Fruit fly (Drosophila melanogaster) whole organism, embryonic: ENCODE results near the gene Sodq.

Source experiments
- Bteb2 ChIP-seq: fragments of 200-800 bp; sonication (Bioruptor generic); optimal IDR thresholded peaks from 2 replicates; lab custom pipeline; 2016; ENCODE audit warnings: missing biosample characterization, missing genetic modification characterization
- C15 ChIP-seq: fragments of 200-800 bp; sonication (Bioruptor generic); IDR thresholded peaks from 3 replicates; pipeline ENCODE4 v1.3.6; 2022; ENCODE audit warnings: missing biosample characterization, missing genetic modification characterization
- CG10147 ChIP-seq: fragments of 200-800 bp; sonication (Bioruptor generic); optimal IDR thresholded peaks from 2 replicates; lab custom pipeline; 2019; ENCODE audit warnings: missing biosample characterization, mild to moderate bottlenecking, missing genetic modification characterization, moderate library complexity
- CG11398 ChIP-seq: fragments of 200-800 bp; sonication (Bioruptor generic); optimal IDR thresholded peaks from 2 replicates; lab custom pipeline; 2016; ENCODE audit warnings: missing biosample characterization, missing genetic modification characterization
- CG14667 ChIP-seq: fragments of 200-800 bp; sonication (Bioruptor generic); IDR thresholded peaks from 2 replicates; pipeline ENCODE4 v1.3.6; 2022; ENCODE audit warnings: missing biosample characterization, missing genetic modification characterization
- CG15011 ChIP-seq: fragments of 200-800 bp; sonication (Bioruptor generic); optimal IDR thresholded peaks from 3 replicates; lab custom pipeline; 2018; ENCODE audit warnings: missing biosample characterization, mild to moderate bottlenecking, missing genetic modification characterization
- CG17385 ChIP-seq: fragments of 200-800 bp; sonication (Bioruptor generic); optimal IDR thresholded peaks from 3 replicates; lab custom pipeline; 2018; ENCODE audit warnings: missing biosample characterization, mild to moderate bottlenecking, missing genetic modification characterization
- CG2678 ChIP-seq: fragments of 200-800 bp; sonication (Bioruptor generic); optimal IDR thresholded peaks from 3 replicates; lab custom pipeline; 2019; ENCODE audit warnings: missing biosample characterization, mild to moderate bottlenecking, missing genetic modification characterization, moderate library complexity
- CG2712 ChIP-seq: fragments of 200-800 bp; optimal IDR thresholded peaks from 3 replicates; lab custom pipeline; 2019; ENCODE audit warnings: missing biosample characterization, mild to moderate bottlenecking, missing genetic modification characterization, moderate library complexity
- CG31441 ChIP-seq: fragments of 200-800 bp; sonication (Bioruptor generic); IDR thresholded peaks from 2 replicates; pipeline ENCODE4 v1.3.6; 2022; ENCODE audit warnings: missing biosample characterization, missing genetic modification characterization
- CG3838 ChIP-seq: fragments of 200-800 bp; sonication (Bioruptor generic); optimal IDR thresholded peaks from 3 replicates; lab custom pipeline; 2016; ENCODE audit warnings: missing biosample characterization, missing genetic modification characterization
- CG4328 ChIP-seq: fragments of 200-800 bp; sonication (Bioruptor generic); optimal IDR thresholded peaks from 3 replicates; lab custom pipeline; 2017; ENCODE audit warnings: missing biosample characterization, missing genetic modification reagents, missing genetic modification characterization
- CG4617 ChIP-seq: fragments of 200-800 bp; sonication (Bioruptor generic); optimal IDR thresholded peaks from 3 replicates; lab custom pipeline; 2016; ENCODE audit warnings: missing biosample characterization, missing genetic modification characterization, borderline replicate concordance
- CG6175 ChIP-seq: fragments of 200-800 bp; sonication (Bioruptor generic); IDR thresholded peaks from 3 replicates; pipeline ENCODE4 v1.3.6; 2022; ENCODE audit warnings: missing biosample characterization, missing genetic modification characterization
- CG6654 ChIP-seq: fragments of 200-800 bp; sonication (Bioruptor generic); optimal IDR thresholded peaks from 2 replicates; lab custom pipeline; 2017; ENCODE audit warnings: missing biosample characterization, mild to moderate bottlenecking, missing genetic modification characterization
- CG6683 ChIP-seq: fragments of 200-800 bp; sonication (Bioruptor generic); optimal IDR thresholded peaks from 2 replicates; lab custom pipeline; 2017; ENCODE audit warnings: missing biosample characterization, mild to moderate bottlenecking, missing genetic modification characterization, missing genetic modification reagents
- CG6689 ChIP-seq: fragments of 200-800 bp; sonication (Bioruptor generic); IDR thresholded peaks from 2 replicates; pipeline ENCODE4 v1.3.6; 2022; ENCODE audit warnings: missing biosample characterization, missing genetic modification characterization
- CG6791 ChIP-seq: fragments of 200-800 bp; sonication (Bioruptor generic); IDR thresholded peaks from 3 replicates; pipeline ENCODE4 v1.3.6; 2022; ENCODE audit warnings: missing biosample characterization, missing genetic modification characterization; ENCODE audit not compliant: partially characterized antibody
- CG6813 ChIP-seq: fragments of 200-800 bp; sonication (Bioruptor generic); optimal IDR thresholded peaks from 2 replicates; lab custom pipeline; 2017; ENCODE audit warnings: missing biosample characterization, missing genetic modification characterization, mild to moderate bottlenecking, moderate library complexity, missing genetic modification reagents
- CG7745 ChIP-seq: fragments of 200-800 bp; sonication (Bioruptor generic); optimal IDR thresholded peaks from 2 replicates; lab custom pipeline; 2018; ENCODE audit warnings: missing biosample characterization, mild to moderate bottlenecking, missing genetic modification characterization, moderate library complexity
- CG9932 ChIP-seq: fragments of 200-800 bp; sonication (Bioruptor generic); IDR thresholded peaks from 2 replicates; pipeline ENCODE4 v1.3.6; 2022; ENCODE audit warnings: missing biosample characterization, missing genetic modification characterization
- D ChIP-seq, 2 experiments: fragments of 200-800 bp in 1 of 2; fragments of >200 bp in 1 of 2; sonication (Bioruptor generic) in 1 of 2; optimal IDR thresholded peaks; 2 replicates in 1 of 2; 3 replicates in 1 of 2; lab custom pipeline; 2017; ENCODE audit warnings: mild to moderate bottlenecking in 1 of 2, missing biosample characterization in 1 of 2, missing genetic modification characterization in 1 of 2, missing genetic modification reagents in 1 of 2
- D19B ChIP-seq: fragments of 200-800 bp; sonication (Bioruptor generic); optimal IDR thresholded peaks from 2 replicates; lab custom pipeline; 2017; ENCODE audit warnings: missing biosample characterization, mild to moderate bottlenecking, missing genetic modification characterization
- HLH4C ChIP-seq: fragments of 200-800 bp; sonication (Bioruptor generic); IDR thresholded peaks from 3 replicates; pipeline ENCODE4 v1.3.6; 2022; ENCODE audit warnings: missing biosample characterization, missing genetic modification characterization; ENCODE audit not compliant: partially characterized antibody
- HLH54F ChIP-seq: fragments of 200-800 bp; sonication (Bioruptor generic); optimal IDR thresholded peaks from 3 replicates; lab custom pipeline; 2016; ENCODE audit warnings: missing biosample characterization, missing genetic modification characterization
- HmgZ ChIP-seq: fragments of 200-800 bp; sonication (Bioruptor generic); optimal IDR thresholded peaks from 2 replicates; lab custom pipeline; 2018; ENCODE audit warnings: missing biosample characterization, mild to moderate bottlenecking, missing genetic modification characterization
- Hr51 ChIP-seq, 2 experiments: fragments of 200-800 bp; sonication (Bioruptor generic); optimal IDR thresholded peaks; 2 replicates in 1 of 2; 3 replicates in 1 of 2; lab custom pipeline; 2016 to 2018; ENCODE audit warnings: missing biosample characterization in 2 of 2, missing genetic modification characterization in 2 of 2, mild to moderate bottlenecking in 1 of 2, moderate library complexity in 1 of 2
- MESR4 ChIP-seq: fragments of 200-800 bp; sonication (Bioruptor generic); optimal IDR thresholded peaks from 2 replicates; lab custom pipeline; 2018; ENCODE audit warnings: missing biosample characterization, mild to moderate bottlenecking, missing genetic modification characterization, moderate library complexity
- Mes4 ChIP-seq: fragments of 200-800 bp; sonication (Bioruptor generic); optimal IDR thresholded peaks from 2 replicates; lab custom pipeline; 2016; ENCODE audit warnings: missing biosample characterization, missing genetic modification characterization
- NFAT ChIP-seq: fragments of 200-800 bp; sonication (Bioruptor generic); IDR thresholded peaks from 2 replicates; pipeline ENCODE4 v1.3.6; 2022; ENCODE audit warnings: missing biosample characterization, missing genetic modification characterization
- Rfx ChIP-seq: fragments of 200-800 bp; sonication (Bioruptor generic); IDR thresholded peaks from 2 replicates; pipeline ENCODE4 v1.3.6; 2022; ENCODE audit warnings: missing biosample characterization, missing genetic modification characterization
- Side ChIP-seq: fragments of 200-800 bp; sonication (Bioruptor generic); optimal IDR thresholded peaks from 2 replicates; lab custom pipeline; 2016; ENCODE audit warnings: missing biosample characterization, missing genetic modification characterization
- dysf ChIP-seq: fragments of 200-800 bp; sonication (Bioruptor generic); IDR thresholded peaks from 3 replicates; pipeline ENCODE4 v1.3.6; 2022; ENCODE audit warnings: missing biosample characterization, missing genetic modification characterization
- ems ChIP-seq: fragments of 200-800 bp; sonication (Bioruptor generic); optimal IDR thresholded peaks from 3 replicates; lab custom pipeline; 2016; ENCODE audit warnings: missing biosample characterization, missing genetic modification characterization
- fd96Cb ChIP-seq: fragments of 200-800 bp; sonication (Bioruptor generic); optimal IDR thresholded peaks from 2 replicates; lab custom pipeline; 2018; ENCODE audit warnings: missing biosample characterization, mild to moderate bottlenecking, missing genetic modification characterization, moderate library complexity
- gem ChIP-seq: fragments of 200-800 bp; sonication (Bioruptor generic); optimal IDR thresholded peaks from 2 replicates; lab custom pipeline; 2019; ENCODE audit warnings: missing biosample characterization, mild to moderate bottlenecking, missing genetic modification characterization, moderate library complexity
- jigr1 ChIP-seq: fragments of 200-800 bp; sonication (Bioruptor generic); IDR thresholded peaks from 3 replicates; pipeline ENCODE4 v1.3.6; 2022; ENCODE audit warnings: missing biosample characterization, missing genetic modification characterization
- klu ChIP-seq: fragments of 200-800 bp; sonication (Bioruptor generic); IDR thresholded peaks from 2 replicates; pipeline ENCODE4 v1.3.6; 2022; ENCODE audit warnings: missing biosample characterization, missing genetic modification characterization
- mam ChIP-seq: fragments of 200-800 bp; sonication (Bioruptor generic); optimal IDR thresholded peaks from 3 replicates; lab custom pipeline; 2016; ENCODE audit warnings: missing biosample characterization, missing genetic modification characterization
- otp ChIP-seq: fragments of 200-800 bp; sonication (Bioruptor generic); IDR thresholded peaks from 3 replicates; pipeline ENCODE4, ENCODE4 v1.3.6; 2022; ENCODE audit warnings: missing biosample characterization, missing genetic modification characterization
- p53 ChIP-seq: fragments of 200-800 bp; sonication (Bioruptor generic); optimal IDR thresholded peaks from 2 replicates; lab custom pipeline; 2016; ENCODE audit warnings: missing biosample characterization, missing genetic modification characterization
- pb ChIP-seq: fragments of 200-800 bp; sonication (Bioruptor generic); optimal IDR thresholded peaks from 3 replicates; lab custom pipeline; 2016; ENCODE audit warnings: missing biosample characterization, missing genetic modification characterization
- prd ChIP-seq, 3 experiments: fragments of >200 bp in 2 of 3; fragments of 200-800 bp in 1 of 3; sonication (Bioruptor generic) in 1 of 3; optimal IDR thresholded peaks in 2 of 3; IDR thresholded peaks in 1 of 3; 2 replicates in 2 of 3; 3 replicates in 1 of 3; pipeline versions ENCODE4 v1.3.6 to Lab custom; 2017 to 2022; ENCODE audit warnings: missing biosample characterization in 1 of 3, missing genetic modification characterization in 1 of 3
- rib ChIP-seq: fragments of 200-800 bp; sonication (Bioruptor generic); IDR thresholded peaks from 2 replicates; pipeline ENCODE4 v1.3.6; 2022; ENCODE audit warnings: missing biosample characterization, missing genetic modification characterization
- slbo ChIP-seq: fragments of 200-800 bp; sonication (Bioruptor generic); IDR thresholded peaks from 2 replicates; pipeline ENCODE4 v1.3.6; 2022; ENCODE audit warnings: missing biosample characterization, missing genetic modification characterization
- slp2 ChIP-seq: fragments of 200-800 bp; sonication (Bioruptor generic); optimal IDR thresholded peaks from 2 replicates; lab custom pipeline; 2016; ENCODE audit warnings: missing biosample characterization, missing genetic modification characterization
- stwl ChIP-seq: fragments of 200-800 bp; sonication (Bioruptor generic); optimal IDR thresholded peaks from 3 replicates; lab custom pipeline; 2018; ENCODE audit warnings: missing biosample characterization, mild to moderate bottlenecking, missing genetic modification characterization, moderate library complexity
- usp ChIP-seq: fragments of >200 bp; optimal IDR thresholded peaks from 2 replicates; lab custom pipeline; 2017; ENCODE audit warnings: missing biosample characterization, missing genetic modification characterization
- wdn ChIP-seq: fragments of 200-800 bp; sonication (Bioruptor generic); IDR thresholded peaks from 2 replicates; pipeline ENCODE4 v1.3.6; 2022; ENCODE audit warnings: missing biosample characterization, missing genetic modification characterization

Sodq gene

dm6 chr3R:25855594-25856305 lies 39.9 kb upstream of the Sodq start, which contains the start of gene CG5890 (continued):
- TF ChIP-seq D (optimal IDR thresholded peaks at IDR 0.05; lab: Kevin White, UChicago), result no peak
- no peak for TF ChIP-seq D (GFP tag; optimal IDR thresholded peaks at IDR 0.05; lab: Kevin White, UChicago)
- no peak for TF ChIP-seq CG31441 (GFP tag; lab: Robert Waterston, UW)
- no peak for TF ChIP-seq HLH54F (GFP tag; lab: Kevin White, UChicago)
- TF ChIP-seq klu (GFP tag; lab: Robert Waterston, UW), result no peak
- no peak for TF ChIP-seq p53 (GFP tag; lab: Kevin White, UChicago)
- TF ChIP-seq rib (GFP tag; lab: Robert Waterston, UW), result no peak
- TF ChIP-seq dysf (GFP tag; lab: Robert Waterston, UW), result 0 out of 3 replicates have a peak, but pooled peaks have one; percentile 18
- TF ChIP-seq CG6791 (GFP tag; lab: Robert Waterston, UW), result no peak
- TF ChIP-seq CG6175 (GFP tag; lab: Robert Waterston, UW), result no peak
- TF ChIP-seq jigr1 (GFP tag; lab: Robert Waterston, UW), result no peak
- TF ChIP-seq NFAT (GFP tag; lab: Robert Waterston, UW), result no peak
- TF ChIP-seq HmgZ (tag; lab: Kevin White, UChicago), result no peak
- no peak for TF ChIP-seq CG7745 (tag; lab: Kevin White, UChicago)
- TF ChIP-seq Rfx (GFP tag; lab: Robert Waterston, UW), result no peak
- TF ChIP-seq CG11398 (GFP tag; lab: Kevin White, UChicago), result no peak
- TF ChIP-seq otp (GFP tag; lab: Robert Waterston, UW), result no peak
- no peak for TF ChIP-seq CG17385 (GFP tag; lab: Kevin White, UChicago)
- TF ChIP-seq C15 (GFP tag; lab: Robert Waterston, UW), result no peak
- TF ChIP-seq stwl (tag; lab: Kevin White, UChicago), result no peak
- TF ChIP-seq mam (GFP tag; lab: Kevin White, UChicago), result no peak
- TF ChIP-seq CG6654 (GFP tag; lab: Kevin White, UChicago), result no peak
- no peak for TF ChIP-seq CG4617 (GFP tag; lab: Kevin White, UChicago)
- TF ChIP-seq wdn (GFP tag; lab: Robert Waterston, UW), result no peak
- peak; percentile 29; the same call in 1 of the 2 replicates for TF ChIP-seq slbo
- no peak for TF ChIP-seq D19B (GFP tag; lab: Kevin White, UChicago)
- TF ChIP-seq fd96Cb (tag; lab: Kevin White, UChicago), result no peak
- peak; percentile 8 for TF ChIP-seq CG4328 (GFP tag; lab: Kevin White, UChicago)
- TF ChIP-seq pb (GFP tag; lab: Kevin White, UChicago), result no peak
- no peak for TF ChIP-seq usp (GFP tag; lab: Kevin White, UChicago)
- TF ChIP-seq gem (tag; lab: Kevin White, UChicago), result peak; percentile 48
- 0 out of 2 replicates have a peak, but pooled peaks have one; percentile 14 for TF ChIP-seq CG9932 (GFP tag; lab: Robert Waterston, UW)
- no peak for TF ChIP-seq Side (GFP tag; lab: Kevin White, UChicago)
- TF ChIP-seq CG14667 (GFP tag; lab: Robert Waterston, UW), result no peak
- TF ChIP-seq MESR4 (GFP tag; lab: Kevin White, UChicago), result no peak
- TF ChIP-seq CG6683 (GFP tag; lab: Kevin White, UChicago), result no peak
- no peak for TF ChIP-seq prd (optimal IDR thresholded peaks at IDR 0.05; lab: Kevin White, UChicago)
- no peak for TF ChIP-seq prd (GFP tag; IDR thresholded peaks at IDR 0.05; lab: Robert Waterston, UW)
- no peak for TF ChIP-seq CG6689 (GFP tag; lab: Robert Waterston, UW)
- no peak for TF ChIP-seq Bteb2 (GFP tag; lab: Kevin White, UChicago)
- peak; percentile 39 for TF ChIP-seq CG10147 (GFP tag; lab: Kevin White, UChicago)
- TF ChIP-seq CG2712 (tag; lab: Kevin White, UChicago), result no peak
- peak; percentile 36 for TF ChIP-seq CG6813 (GFP tag; lab: Kevin White, UChicago)
- no peak for TF ChIP-seq HLH4C (GFP tag; lab: Robert Waterston, UW)
- TF ChIP-seq ems (GFP tag; lab: Kevin White, UChicago), result no peak
- TF ChIP-seq CG3838 (GFP tag; lab: Kevin White, UChicago), result no peak
- TF ChIP-seq Hr51 (GFP tag; optimal IDR thresholded peaks at IDR 0.05; lab: Kevin White, UChicago), result peak in 1 of 2 experiments; percentile 44
- no peak for TF ChIP-seq slp2 (GFP tag; lab: Kevin White, UChicago)
- TF ChIP-seq CG2678 (tag; lab: Kevin White, UChicago), result peak; percentile 72
- TF ChIP-seq CG15011 (GFP tag; lab: Kevin White, UChicago), result no peak
- TF ChIP-seq Mes4 (GFP tag; lab: Kevin White, UChicago), result no peak
